Worm (Caenorhabditis elegans): Measurements from ENCODE around the gene Y54G9A.9.

The Y54G9A.9 gene

ce11 chrII:13695343-13696332 lies 33.9 kb upstream of the Y54G9A.9 start, which contains the start of gene kqt-3:
TSS of gene kqt-3 (plus strand) at chrII:13696282.
- TF ChIP-seq ceh-22 (tag; optimal IDR thresholded peaks at IDR 0.05) (no peak), ets-4 (tag; optimal IDR thresholded peaks at IDR 0.05) (no peak), ceh-34 (tag; optimal IDR thresholded peaks at IDR 0.05) (no peak), sox-4 (tag; optimal IDR thresholded peaks at IDR 0.05) (no peak), ceh-48 (tag; optimal IDR thresholded peaks at IDR 0.05) (no peak), lim-6 (tag; optimal IDR thresholded peaks at IDR 0.05) (no peak), ceh-19 (GFP tag; optimal IDR thresholded peaks at IDR 0.05) (no peak), nhr-11 (tag; optimal IDR thresholded peaks at IDR 0.05) (no peak), tbx-7 (tag; optimal IDR thresholded peaks at IDR 0.05) (no peak), dve-1 (tag; optimal IDR thresholded peaks at IDR 0.05) (no peak), che-1 (tag; optimal IDR thresholded peaks at IDR 0.05) (no peak), unc-55 (GFP tag; optimal IDR thresholded peaks at IDR 0.05) (no peak), hlh-8 (tag; optimal IDR thresholded peaks at IDR 0.05) (no peak), C38D4.7 (GFP tag; optimal IDR thresholded peaks at IDR 0.05) (no peak), K02D7.2 (tag; optimal IDR thresholded peaks at IDR 0.05) (no peak), ama-1 (optimal IDR thresholded peaks at IDR 0.05) (no peak), C08G9.2 (tag; optimal IDR thresholded peaks at IDR 0.05) (no peak), ceh-18 (tag; optimal IDR thresholded peaks at IDR 0.05) (no peak)

ce11 chrII:13697691-13698090 lies 31.8 kb upstream of the Y54G9A.9 start:
- TF ChIP-seq lim-6 (tag; optimal IDR thresholded peaks at IDR 0.05) (no peak), gmeb-2 (tag; optimal IDR thresholded peaks at IDR 0.05) (no peak), unc-55 (GFP tag; optimal IDR thresholded peaks at IDR 0.05) (no peak), mec-3 (tag; optimal IDR thresholded peaks at IDR 0.05; ENCODE audit: borderline replicate concordance) (no peak), ceh-19 (GFP tag; optimal IDR thresholded peaks at IDR 0.05) (no peak), sox-2 (GFP tag; IDR thresholded peaks at IDR 0.05) (no peak)

ce11 chrII:13711493-13712055 lies 17.9 kb upstream of the Y54G9A.9 start:
- TF ChIP-seq ama-1 (optimal IDR thresholded peaks at IDR 0.05) (no peak), pha-4 (tag; optimal IDR thresholded peaks at IDR 0.05) (no peak), sdc-2 (tag; optimal IDR thresholded peaks at IDR 0.05) (no peak), ets-4 (tag; optimal IDR thresholded peaks at IDR 0.05) (no peak), unc-86 (tag; optimal IDR thresholded peaks at IDR 0.05) (no peak), K02D7.2 (tag; optimal IDR thresholded peaks at IDR 0.05) (no peak), hlh-15 (tag; optimal IDR thresholded peaks at IDR 0.05) (no peak), pha-2 (tag; optimal IDR thresholded peaks at IDR 0.05) (no peak), hlh-13 (GFP tag; optimal IDR thresholded peaks at IDR 0.05) (no peak), fkh-6 (tag; optimal IDR thresholded peaks at IDR 0.05) (no peak), nfya-1 (tag; optimal IDR thresholded peaks at IDR 0.05) (no peak), elt-4 (tag; optimal IDR thresholded peaks at IDR 0.05) (no peak), nhr-11 (tag; optimal IDR thresholded peaks at IDR 0.05) (no peak), fkh-10 (GFP tag; optimal IDR thresholded peaks at IDR 0.05) (no peak), madf-2 (tag; optimal IDR thresholded peaks at IDR 0.05) (no peak), pros-1 (tag; optimal IDR thresholded peaks at IDR 0.05) (no peak), ztf-16 (tag; optimal IDR thresholded peaks at IDR 0.05) (no peak)

ce11 chrII:13713239-13713638 lies 16.3 kb upstream of the Y54G9A.9 start:
- TF ChIP-seq elt-4 (tag; optimal IDR thresholded peaks at IDR 0.05), result no peak
- no peak for TF ChIP-seq unc-55 (GFP tag; optimal IDR thresholded peaks at IDR 0.05)
- no peak for TF ChIP-seq T23F11.4 (GFP tag; optimal IDR thresholded peaks at IDR 0.05)
- no peak for TF ChIP-seq pha-2 (tag; optimal IDR thresholded peaks at IDR 0.05)
- no peak for TF ChIP-seq hlh-15 (tag; optimal IDR thresholded peaks at IDR 0.05)
- no peak for TF ChIP-seq hlh-13 (GFP tag; optimal IDR thresholded peaks at IDR 0.05)
- no peak for TF ChIP-seq zip-5 (tag; optimal IDR thresholded peaks at IDR 0.05)
- no peak for TF ChIP-seq elt-2 (tag; optimal IDR thresholded peaks at IDR 0.05)
- no peak for TF ChIP-seq unc-86 (tag; optimal IDR thresholded peaks at IDR 0.05)

Data from whole organism, late embryonic.